Fruit fly (Drosophila melanogaster) whole organism, embryonic: ENCODE measurements around the gene heix.

ENCODE experiments used
- Atf-2 ChIP-seq: fragments of 200-800 bp; sonication (Bioruptor generic); optimal IDR thresholded peaks from 2 replicates; lab custom pipeline; 2016; ENCODE audit warnings: missing biosample characterization, missing genetic modification characterization
- B-H2 ChIP-seq: fragments of 200-800 bp; sonication (Bioruptor generic); optimal IDR thresholded peaks from 2 replicates; lab custom pipeline; 2018; ENCODE audit warnings: missing biosample characterization, mild to moderate bottlenecking, missing genetic modification characterization
- BtbVII ChIP-seq: fragments of 200-800 bp; sonication (Bioruptor generic); optimal IDR thresholded peaks from 3 replicates; lab custom pipeline; 2017; ENCODE audit warnings: missing biosample characterization, mild to moderate bottlenecking, missing genetic modification characterization
- CG10565 ChIP-seq: fragments of 200-800 bp; sonication (Bioruptor generic); optimal IDR thresholded peaks from 3 replicates; lab custom pipeline; 2016; ENCODE audit warnings: missing biosample characterization, mild to moderate bottlenecking, missing genetic modification characterization
- CG12155 ChIP-seq: fragments of 200-800 bp; sonication (Bioruptor generic); optimal IDR thresholded peaks from 3 replicates; lab custom pipeline; 2016; ENCODE audit warnings: missing biosample characterization, missing genetic modification characterization
- CG12659 ChIP-seq: fragments of 200-800 bp; sonication (Bioruptor generic); optimal IDR thresholded peaks from 3 replicates; lab custom pipeline; 2017; ENCODE audit warnings: mild to moderate bottlenecking, missing biosample characterization, missing genetic modification reagents, missing genetic modification characterization
- CG13775 ChIP-seq: fragments of 200-800 bp; sonication (Bioruptor generic); optimal IDR thresholded peaks from 3 replicates; lab custom pipeline; 2017; ENCODE audit warnings: missing biosample characterization, mild to moderate bottlenecking, missing genetic modification characterization
- CG14965 ChIP-seq: fragments of 200-800 bp; sonication (Bioruptor generic); optimal IDR thresholded peaks from 2 replicates; lab custom pipeline; 2016; ENCODE audit warnings: missing biosample characterization, missing genetic modification characterization, borderline replicate concordance
- CG17359 ChIP-seq: fragments of 200-800 bp; sonication (Bioruptor generic); optimal IDR thresholded peaks from 3 replicates; lab custom pipeline; 2018; ENCODE audit warnings: missing biosample characterization, mild to moderate bottlenecking, missing genetic modification characterization, moderate library complexity
- CG17802 ChIP-seq: fragments of 200-800 bp; sonication (Bioruptor generic); optimal IDR thresholded peaks from 2 replicates; lab custom pipeline; 2018; ENCODE audit warnings: missing biosample characterization, mild to moderate bottlenecking, missing genetic modification characterization, moderate library complexity
- CG30403 ChIP-seq: fragments of 200-800 bp; sonication (Bioruptor generic); optimal IDR thresholded peaks from 3 replicates; lab custom pipeline; 2016; ENCODE audit warnings: missing biosample characterization, missing genetic modification characterization
- CG31388 ChIP-seq: fragments of 200-800 bp; sonication (Bioruptor generic); optimal IDR thresholded peaks from 2 replicates; lab custom pipeline; 2016; ENCODE audit warnings: missing biosample characterization, missing genetic modification characterization
- CG32532 ChIP-seq: fragments of 200-800 bp; sonication (Bioruptor generic); IDR thresholded peaks from 2 replicates; pipeline ENCODE4 v1.3.6; 2022; ENCODE audit warnings: missing biosample characterization, missing genetic modification characterization
- CG3281 ChIP-seq: fragments of 200-800 bp; sonication (Bioruptor generic); optimal IDR thresholded peaks from 3 replicates; lab custom pipeline; 2017; ENCODE audit warnings: missing biosample characterization, mild to moderate bottlenecking, missing genetic modification characterization
- CG34376 ChIP-seq: fragments of 200-800 bp; sonication (Bioruptor generic); optimal IDR thresholded peaks from 2 replicates; lab custom pipeline; 2018; ENCODE audit warnings: missing biosample characterization, mild to moderate bottlenecking, missing genetic modification characterization
- CG6683 ChIP-seq: fragments of 200-800 bp; sonication (Bioruptor generic); optimal IDR thresholded peaks from 2 replicates; lab custom pipeline; 2017; ENCODE audit warnings: missing biosample characterization, mild to moderate bottlenecking, missing genetic modification characterization, missing genetic modification reagents
- CG8281 ChIP-seq: fragments of 200-800 bp; sonication (Bioruptor generic); optimal IDR thresholded peaks from 2 replicates; lab custom pipeline; 2018; ENCODE audit warnings: missing biosample characterization, mild to moderate bottlenecking, missing genetic modification characterization, moderate library complexity
- CG8478 ChIP-seq: fragments of >200 bp; optimal IDR thresholded peaks from 2 replicates; lab custom pipeline; 2018
- CG8944 ChIP-seq: fragments of 200-800 bp; sonication (Bioruptor generic); optimal IDR thresholded peaks from 3 replicates; lab custom pipeline; 2016; ENCODE audit warnings: missing biosample characterization, missing genetic modification characterization
- CG9609 ChIP-seq: fragments of 200-800 bp; sonication (Bioruptor generic); optimal IDR thresholded peaks from 3 replicates; lab custom pipeline; 2016; ENCODE audit warnings: missing biosample characterization, missing genetic modification characterization
- CG9876 ChIP-seq: fragments of 200-800 bp; sonication (Bioruptor generic); optimal IDR thresholded peaks from 2 replicates; lab custom pipeline; 2016; ENCODE audit warnings: missing biosample characterization, missing genetic modification characterization
- CoRest ChIP-seq: fragments of 200-800 bp; sonication (Bioruptor generic); optimal IDR thresholded peaks from 3 replicates; lab custom pipeline; 2018; ENCODE audit warnings: missing biosample characterization, mild to moderate bottlenecking, missing genetic modification characterization, moderate library complexity
- ERR ChIP-seq: fragments of 200-800 bp; sonication (Bioruptor generic); optimal IDR thresholded peaks from 2 replicates; lab custom pipeline; 2016; ENCODE audit warnings: missing biosample characterization, missing genetic modification characterization
- Fer2 ChIP-seq: fragments of 200-800 bp; sonication (Bioruptor generic); optimal IDR thresholded peaks from 2 replicates; lab custom pipeline; 2018; ENCODE audit warnings: missing biosample characterization, mild to moderate bottlenecking, missing genetic modification characterization, moderate library complexity
- HLH4C ChIP-seq: fragments of 200-800 bp; sonication (Bioruptor generic); IDR thresholded peaks from 3 replicates; pipeline ENCODE4 v1.3.6; 2022; ENCODE audit warnings: missing biosample characterization, missing genetic modification characterization; ENCODE audit not compliant: partially characterized antibody
- HLHmδ ChIP-seq: fragments of 200-800 bp; sonication (Bioruptor generic); optimal IDR thresholded peaks from 2 replicates; lab custom pipeline; 2018; ENCODE audit warnings: missing biosample characterization, mild to moderate bottlenecking, missing genetic modification characterization, moderate library complexity
- Hey ChIP-seq: fragments of 200-800 bp; sonication (Bioruptor generic); optimal IDR thresholded peaks from 3 replicates; lab custom pipeline; 2018; ENCODE audit warnings: missing biosample characterization, mild to moderate bottlenecking, missing genetic modification characterization
- Hmr ChIP-seq: fragments of 200-800 bp; sonication (Bioruptor generic); optimal IDR thresholded peaks from 3 replicates; lab custom pipeline; 2017; ENCODE audit warnings: mild to moderate bottlenecking, missing biosample characterization, missing genetic modification reagents, missing genetic modification characterization
- Med ChIP-seq: fragments of 200-800 bp; sonication (Bioruptor generic); peaks from one replicate; lab custom pipeline; 2016; ENCODE audit warnings: missing biosample characterization, missing genetic modification characterization, mild to moderate bottlenecking, inconsistent platforms, moderate library complexity
- Side ChIP-seq: fragments of 200-800 bp; sonication (Bioruptor generic); optimal IDR thresholded peaks from 2 replicates; lab custom pipeline; 2016; ENCODE audit warnings: missing biosample characterization, missing genetic modification characterization
- Vsx1 ChIP-seq: fragments of 200-800 bp; sonication (Bioruptor generic); optimal IDR thresholded peaks from 2 replicates; lab custom pipeline; 2017; ENCODE audit warnings: missing biosample characterization, mild to moderate bottlenecking, missing genetic modification characterization, missing genetic modification reagents
- ap ChIP-seq: fragments of 200-800 bp; sonication (Bioruptor generic); IDR thresholded peaks from 2 replicates; pipeline ENCODE4 v1.3.6; 2022; ENCODE audit warnings: missing biosample characterization, missing genetic modification characterization
- br ChIP-seq: fragments of >200 bp; optimal IDR thresholded peaks from 2 replicates; lab custom pipeline; 2017
- caup ChIP-seq: fragments of 200-800 bp; sonication (Bioruptor generic); optimal IDR thresholded peaks from 3 replicates; lab custom pipeline; 2017; ENCODE audit warnings: missing biosample characterization, mild to moderate bottlenecking, missing genetic modification characterization, moderate library complexity; ENCODE audit not compliant: severe bottlenecking
- cg ChIP-seq: fragments of 200-800 bp; sonication (Bioruptor generic); optimal IDR thresholded peaks from 3 replicates; lab custom pipeline; 2019; ENCODE audit warnings: missing biosample characterization, mild to moderate bottlenecking, missing genetic modification characterization, moderate library complexity
- fru ChIP-seq: fragments of >200 bp; optimal IDR thresholded peaks from 2 replicates; lab custom pipeline; 2017
- gem ChIP-seq: fragments of 200-800 bp; sonication (Bioruptor generic); optimal IDR thresholded peaks from 2 replicates; lab custom pipeline; 2019; ENCODE audit warnings: missing biosample characterization, mild to moderate bottlenecking, missing genetic modification characterization, moderate library complexity
- grau ChIP-seq: fragments of 200-800 bp; optimal IDR thresholded peaks from 3 replicates; lab custom pipeline; 2019; ENCODE audit warnings: missing biosample characterization, mild to moderate bottlenecking, missing genetic modification characterization, moderate library complexity
- jing ChIP-seq: fragments of 200-800 bp; sonication (Bioruptor generic); optimal IDR thresholded peaks from 2 replicates; lab custom pipeline; 2018; ENCODE audit warnings: missing biosample characterization, mild to moderate bottlenecking, missing genetic modification characterization
- luna ChIP-seq: fragments of 200-800 bp; sonication (Bioruptor generic); optimal IDR thresholded peaks from 2 replicates; lab custom pipeline; 2016; ENCODE audit warnings: missing biosample characterization, missing genetic modification characterization
- nom ChIP-seq: fragments of 200-800 bp; sonication (Bioruptor generic); optimal IDR thresholded peaks from 2 replicates; lab custom pipeline; 2017; ENCODE audit warnings: missing biosample characterization, missing genetic modification characterization, mild to moderate bottlenecking, moderate library complexity, missing genetic modification reagents
- pb ChIP-seq: fragments of 200-800 bp; sonication (Bioruptor generic); optimal IDR thresholded peaks from 3 replicates; lab custom pipeline; 2016; ENCODE audit warnings: missing biosample characterization, missing genetic modification characterization
- pros ChIP-seq: fragments of 200-800 bp; sonication (Bioruptor generic); optimal IDR thresholded peaks from 3 replicates; lab custom pipeline; 2019; ENCODE audit warnings: missing biosample characterization, mild to moderate bottlenecking, missing genetic modification characterization, moderate library complexity
- pzg ChIP-seq: fragments of 200-800 bp; sonication (Bioruptor generic); optimal IDR thresholded peaks from 3 replicates; lab custom pipeline; 2018; ENCODE audit warnings: missing biosample characterization, mild to moderate bottlenecking, missing genetic modification characterization, moderate library complexity
- sd ChIP-seq: fragments of 200-800 bp; sonication (Bioruptor generic); optimal IDR thresholded peaks from 3 replicates; lab custom pipeline; 2018; ENCODE audit warnings: missing biosample characterization, mild to moderate bottlenecking, missing genetic modification characterization, moderate library complexity
- seq ChIP-seq: fragments of 200-800 bp; sonication (Bioruptor generic); IDR thresholded peaks from 2 replicates; pipeline ENCODE4 v1.3.6; 2022; ENCODE audit warnings: missing biosample characterization, missing genetic modification characterization
- sna ChIP-seq: fragments of 200-800 bp; sonication (Bioruptor generic); IDR thresholded peaks from 2 replicates; pipeline ENCODE4 v1.3.6; 2022; ENCODE audit warnings: missing biosample characterization, missing genetic modification characterization; ENCODE audit not compliant: partially characterized antibody
- trem ChIP-seq: fragments of 200-800 bp; optimal IDR thresholded peaks from 3 replicates; lab custom pipeline; 2019; ENCODE audit warnings: missing biosample characterization, mild to moderate bottlenecking, missing genetic modification characterization, moderate library complexity
- tx ChIP-seq: fragments of 200-800 bp; sonication (Bioruptor generic); optimal IDR thresholded peaks from 2 replicates; lab custom pipeline; 2016; ENCODE audit warnings: missing biosample characterization, missing genetic modification characterization
- usp ChIP-seq: fragments of >200 bp; optimal IDR thresholded peaks from 2 replicates; lab custom pipeline; 2017; ENCODE audit warnings: missing biosample characterization, missing genetic modification characterization

heix gene

dm6 chr2L:16287602-16288392 lies 11.9 kb downstream of the heix start, which contains the start of the genes crp and pkaap (continued):
- TF ChIP-seq Atf-2 (GFP tag; lab: Kevin White, UChicago) (peak; percentile 84), CG13775 (peak; percentile 58), Vsx1 (GFP tag; lab: Kevin White, UChicago) (peak; percentile 46), CG8281 (tag; lab: Kevin White, UChicago) (peak; percentile 22), pzg (GFP tag; lab: Kevin White, UChicago) (peak; percentile 97), Hey (peak; percentile 16), CG14965 (GFP tag; lab: Kevin White, UChicago) (peak; percentile 22), CG17359 (tag; lab: Kevin White, UChicago) (peak; percentile 73), Hmr (GFP tag; lab: Kevin White, UChicago) (peak; percentile 91), CG6683 (GFP tag; lab: Kevin White, UChicago) (peak; percentile 37), CG8944 (peak; percentile 93), sd (tag; lab: Kevin White, UChicago) (peak; percentile 39), CG17802 (tag; lab: Kevin White, UChicago) (peak; percentile 48), cg (no peak), CG30403 (GFP tag; lab: Kevin White, UChicago) (peak; percentile 88), pros (GFP tag; lab: Kevin White, UChicago) (peak; percentile 23), CoRest (tag; lab: Kevin White, UChicago) (peak; percentile 56), seq (GFP tag; lab: Robert Waterston, UW) (no peak), caup (peak; percentile 87), HLHmδ (peak; percentile 94), CG31388 (GFP tag; lab: Kevin White, UChicago) (peak; percentile 66), tx (GFP tag; lab: Kevin White, UChicago) (peak; percentile 84), CG9876 (GFP tag; lab: Kevin White, UChicago) (peak; percentile 84), CG10565 (GFP tag; lab: Kevin White, UChicago) (peak; percentile 23), ap (GFP tag; lab: Robert Waterston, UW) (no peak), BtbVII (GFP tag; lab: Kevin White, UChicago) (peak; percentile 70), nom (peak; percentile 65), CG34376 (GFP tag; lab: Kevin White, UChicago) (peak; percentile 52), CG9609 (GFP tag; lab: Kevin White, UChicago) (peak; percentile 75), pb (GFP tag; lab: Kevin White, UChicago) (peak; percentile 54), trem (tag; lab: Kevin White, UChicago) (peak; percentile 62), ERR (GFP tag; lab: Kevin White, UChicago) (peak; percentile 87), sna (GFP tag; lab: Robert Waterston, UW) (no peak), grau (peak; percentile 69), luna (GFP tag; lab: Kevin White, UChicago) (peak; percentile 36), B-H2 (GFP tag; lab: Kevin White, UChicago) (peak; percentile 90)
- TF ChIP-seq, all 482 proteins: peak for 281

- TF ChIP-seq Side (no peak), br (no peak), CG32532 (GFP tag; lab: Robert Waterston, UW) (no peak), CG3281 (no peak), Fer2 (no peak), gem (tag; lab: Kevin White, UChicago) (no peak), usp (GFP tag; lab: Kevin White, UChicago) (no peak), CG12155 (GFP tag; lab: Kevin White, UChicago) (no peak), Med (GFP tag; lab: Kevin White, UChicago) (peak; percentile 23), HLH4C (GFP tag; lab: Robert Waterston, UW) (no peak), CG8478 (lab: Kevin White, UChicago) (peak; percentile 43), fru (lab: Kevin White, UChicago) (no peak), jing (no peak), CG12659 (GFP tag; lab: Kevin White, UChicago) (no peak)
These were observed 12.6 kb downstream of the heix start for dm6 chr2L:16287006-16287601.
